Fruit fly (Drosophila melanogaster): ENCODE results near the gene eff.

eff gene

dm6 chr3R:14691019-14691777 is 49.9 kb downstream of the eff start (continued):
- TF ChIP-seq ara (GFP tag; IDR thresholded peaks at IDR 0.05) (no peak), esg (GFP tag; conservative IDR thresholded peaks at IDR 0.05) (no peak), Meics (GFP tag; optimal IDR thresholded peaks at IDR 0.05) (no peak), CG7928 (GFP tag; optimal IDR thresholded peaks at IDR 0.05) (no peak), CG34224 (GFP tag; IDR thresholded peaks at IDR 0.05; ENCODE audit: partially characterized antibody) (no peak), CG17328 (GFP tag; IDR thresholded peaks at IDR 0.05) (no peak), CG6175 (GFP tag; IDR thresholded peaks at IDR 0.05) (no peak), grau (tag; optimal IDR thresholded peaks at IDR 0.05) (peak; percentile 22), CG7745 (tag; optimal IDR thresholded peaks at IDR 0.05) (no peak), Med (GFP tag) (peak; percentile 28), CG30020 (tag; optimal IDR thresholded peaks at IDR 0.05) (no peak), CG17361 (GFP tag; IDR thresholded peaks at IDR 0.05) (0 out of 3 replicates have a peak, but pooled peaks have one; percentile 13), CG11398 (GFP tag; optimal IDR thresholded peaks at IDR 0.05) (no peak), Hmx (GFP tag; optimal IDR thresholded peaks at IDR 0.05) (no peak), Nf-YC (tag; optimal IDR thresholded peaks at IDR 0.05) (no peak), CG17612 (GFP tag; IDR thresholded peaks at IDR 0.05) (no peak), CG6254 (GFP tag; optimal IDR thresholded peaks at IDR 0.05) (no peak), D (optimal IDR thresholded peaks at IDR 0.05) (no peak), D (GFP tag; optimal IDR thresholded peaks at IDR 0.05) (no peak), Ravus (GFP tag; IDR thresholded peaks at IDR 0.05) (no peak), pnt (GFP tag; optimal IDR thresholded peaks at IDR 0.05) (no peak), HHEX (GFP tag; optimal IDR thresholded peaks at IDR 0.05) (no peak), Opbp (GFP tag; IDR thresholded peaks at IDR 0.05; ENCODE audit: partially characterized antibody) (no peak), CG11504 (tag; optimal IDR thresholded peaks at IDR 0.05) (no peak), btn (GFP tag; optimal IDR thresholded peaks at IDR 0.05) (no peak), Eip74EF (GFP tag; optimal IDR thresholded peaks at IDR 0.05) (no peak), nmo (GFP tag; optimal IDR thresholded peaks at IDR 0.05) (peak; percentile 36), CG33557 (GFP tag; optimal IDR thresholded peaks at IDR 0.05) (no peak), eyg (GFP tag; optimal IDR thresholded peaks at IDR 0.05) (no peak), ATbp (GFP tag; optimal IDR thresholded peaks at IDR 0.05) (no peak), Bgb (GFP tag; IDR thresholded peaks at IDR 0.05; ENCODE audit: partially characterized antibody) (no peak), CG13287 (GFP tag; IDR thresholded peaks at IDR 0.05; ENCODE audit: partially characterized antibody) (no peak), insv (GFP tag; optimal IDR thresholded peaks at IDR 0.05) (no peak), gce (GFP tag; IDR thresholded peaks at IDR 0.05) (no peak), CG6689 (GFP tag; IDR thresholded peaks at IDR 0.05) (no peak), CG18599 (GFP tag; optimal IDR thresholded peaks at IDR 0.05) (no peak), Atf3 (GFP tag; optimal IDR thresholded peaks at IDR 0.05) (no peak), CG18262 (tag; optimal IDR thresholded peaks at IDR 0.05) (peak; percentile 28), CG33213 (GFP tag; optimal IDR thresholded peaks at IDR 0.05) (no peak), CG30403 (GFP tag; optimal IDR thresholded peaks at IDR 0.05) (no peak), gt (GFP tag; IDR thresholded peaks at IDR 0.05) (no peak), dmrt99B (tag; optimal IDR thresholded peaks at IDR 0.05) (peak; percentile 0), BEAF-32 (GFP tag; optimal IDR thresholded peaks at IDR 0.05) (no peak), Dbx (GFP tag; IDR thresholded peaks at IDR 0.05) (no peak), dmrt11E (tag; optimal IDR thresholded peaks at IDR 0.05) (peak; percentile 52), CG12071 (GFP tag; optimal IDR thresholded peaks at IDR 0.05) (no peak), CG8924 (tag; optimal IDR thresholded peaks at IDR 0.05) (no peak), CG3065 (GFP tag; optimal IDR thresholded peaks at IDR 0.05) (no peak), H2.0 (GFP tag; IDR thresholded peaks at IDR 0.05) (no peak), Gsc (GFP tag; IDR thresholded peaks at IDR 0.05) (no peak)

Measured in whole organism, embryonic.